Fruit fly (Drosophila melanogaster): ENCODE measurements around the gene CG10301.

- no peak for TF ChIP-seq GATAd (GFP tag; optimal IDR thresholded peaks at IDR 0.05)
- no peak for TF ChIP-seq Jra (GFP tag; optimal IDR thresholded peaks at IDR 0.05)
- TF ChIP-seq psq (GFP tag; optimal IDR thresholded peaks at IDR 0.05) = no peak
- TF ChIP-seq woc (GFP tag; optimal IDR thresholded peaks at IDR 0.05) = no peak
- no peak for TF ChIP-seq jim (GFP tag; optimal IDR thresholded peaks at IDR 0.05)
- TF ChIP-seq foxo (GFP tag; optimal IDR thresholded peaks at IDR 0.05) = no peak
- no peak for TF ChIP-seq N (GFP tag; optimal IDR thresholded peaks at IDR 0.05)
- no peak for TF ChIP-seq rgr (GFP tag; optimal IDR thresholded peaks at IDR 0.05)
- no peak for TF ChIP-seq Vsx2 (GFP tag; optimal IDR thresholded peaks at IDR 0.05; ENCODE audit: partially characterized antibody)
- TF ChIP-seq usp (GFP tag; optimal IDR thresholded peaks at IDR 0.05) = no peak
- peak; percentile 9 for TF ChIP-seq brk (GFP tag; optimal IDR thresholded peaks at IDR 0.05)
- no peak for TF ChIP-seq ey (GFP tag; optimal IDR thresholded peaks at IDR 0.05)
These were observed 18.1 kb downstream of the CG10301 start for dm6 chr3R:23728086-23728485.
